Worm (Caenorhabditis elegans) whole organism, young adult: ENCODE data around the gene srbc-58.

Experiments
- B0035.1 ChIP-seq: sonication (generic microtip); optimal IDR thresholded peaks from 2 replicates; lab custom pipeline; 2016; ENCODE audit warnings: missing genetic modification characterization, mild to moderate bottlenecking, missing compliant biosample characterization, missing genotype, missing genetic modification reagents
- B0336.3 ChIP-seq: fragments of 200-800 bp; sonication (Bioruptor generic); IDR thresholded peaks from 2 replicates; pipeline ENCODE4 v1.3.6; 2022; ENCODE audit warnings: missing genetic modification characterization, missing compliant biosample characterization
- C17E4.6 ChIP-seq: fragments of 200-800 bp; sonication (Bioruptor generic); IDR thresholded peaks from 2 replicates; pipeline ENCODE4 v1.3.6; 2022; ENCODE audit warnings: missing genetic modification reagents, missing genetic modification characterization, missing compliant biosample characterization
- F33H1.4 ChIP-seq: fragments of 200-800 bp; sonication (Bioruptor generic); IDR thresholded peaks from 2 replicates; pipeline ENCODE4 v1.3.6; 2022; ENCODE audit warnings: missing genetic modification reagents, missing genetic modification characterization, missing compliant biosample characterization
- F57A8.1 ChIP-seq: fragments of 200-800 bp; sonication (Bioruptor generic); optimal IDR thresholded peaks from 2 replicates; lab custom pipeline; 2018; ENCODE audit warnings: mild to moderate bottlenecking, missing genetic modification characterization, moderate library complexity, missing compliant biosample characterization
- T26A5.8 ChIP-seq: sonication (generic microtip); optimal IDR thresholded peaks from 2 replicates; lab custom pipeline; 2016; ENCODE audit warnings: missing genetic modification characterization, missing compliant biosample characterization
- Y53G8AR.9 ChIP-seq: fragments of 200-800 bp; sonication (Bioruptor generic); conservative IDR thresholded peaks from 2 replicates; pipeline ENCODE4 v1.3.6; 2022; ENCODE audit warnings: missing genetic modification reagents, missing genetic modification characterization, missing compliant biosample characterization
- Y56A3A.18 ChIP-seq: fragments of 200-800 bp; sonication (Bioruptor generic); IDR thresholded peaks from 2 replicates; pipeline ENCODE4 v1.3.6; 2022; ENCODE audit warnings: missing genetic modification reagents, missing genetic modification characterization, missing compliant biosample characterization
- Y95B8A.8 ChIP-seq: fragments of 200-800 bp; sonication (Bioruptor generic); IDR thresholded peaks from 2 replicates; pipeline ENCODE4 v1.3.6; 2022; ENCODE audit warnings: missing genetic modification reagents, missing genetic modification characterization, missing compliant biosample characterization
- athp-1 ChIP-seq: sonication (generic microtip); optimal IDR thresholded peaks from 2 replicates; lab custom pipeline; 2017; ENCODE audit warnings: mild to moderate bottlenecking, missing genetic modification characterization, missing compliant biosample characterization
- attf-3 ChIP-seq: fragments of 200-800 bp; sonication (Bioruptor generic); conservative IDR thresholded peaks from 2 replicates; pipeline ENCODE4 v1.3.6; 2022; ENCODE audit warnings: missing genetic modification reagents, missing genetic modification characterization, missing compliant biosample characterization
- cebp-1 ChIP-seq, 2 experiments: fragments of 200-800 bp in 1 of 2; sonication (Bioruptor generic) in 1 of 2; sonication (generic microtip) in 1 of 2; IDR thresholded peaks in 1 of 2; optimal IDR thresholded peaks in 1 of 2; 2 replicates each; pipeline versions ENCODE4 v1.3.6 to Lab custom; 2017 to 2022; ENCODE audit warnings: missing compliant biosample characterization in 2 of 2, missing genetic modification characterization in 2 of 2, mild to moderate bottlenecking in 1 of 2, missing genetic modification reagents in 1 of 2, moderate library complexity in 1 of 2
- cebp-2 ChIP-seq: fragments of 200-800 bp; sonication (Bioruptor generic); IDR thresholded peaks from 2 replicates; pipeline ENCODE4 v1.3.6; 2022; ENCODE audit warnings: missing genetic modification characterization, missing compliant biosample characterization
- ceh-100 ChIP-seq: fragments of 200-800 bp; sonication (Bioruptor generic); IDR thresholded peaks from 2 replicates; pipeline ENCODE4 v1.3.6; 2022; ENCODE audit warnings: missing genetic modification reagents, missing genetic modification characterization, missing compliant biosample characterization
- ceh-58 ChIP-seq: fragments of 200-800 bp; sonication (Bioruptor generic); IDR thresholded peaks from 2 replicates; pipeline ENCODE4 v1.3.6; 2022; ENCODE audit warnings: missing genetic modification characterization, missing compliant biosample characterization
- ceh-79 ChIP-seq: sonication (generic microtip); optimal IDR thresholded peaks from 2 replicates; lab custom pipeline; 2017; ENCODE audit warnings: mild to moderate bottlenecking, missing genetic modification characterization, missing compliant biosample characterization
- die-1 ChIP-seq: sonication (generic microtip); optimal IDR thresholded peaks from 2 replicates; lab custom pipeline; 2016; ENCODE audit warnings: missing genotype, mild to moderate bottlenecking, missing genetic modification characterization, missing compliant biosample characterization
- dox-1 ChIP-seq: fragments of 200-800 bp; sonication (Bioruptor generic); IDR thresholded peaks from 2 replicates; pipeline ENCODE4 v1.3.6; 2022; ENCODE audit warnings: missing genetic modification reagents, missing genetic modification characterization, missing compliant biosample characterization
- egl-44 ChIP-seq: fragments of 200-800 bp; sonication (Bioruptor generic); IDR thresholded peaks from 2 replicates; pipeline ENCODE4 v1.3.6; 2022; ENCODE audit warnings: missing genetic modification reagents, missing genetic modification characterization, missing compliant biosample characterization
- egrh-3 ChIP-seq: fragments of 200-800 bp; sonication (Bioruptor generic); IDR thresholded peaks from 2 replicates; pipeline ENCODE4 v1.3.6; 2022; ENCODE audit warnings: missing genetic modification reagents, missing genetic modification characterization, missing compliant biosample characterization
- hlh-12 ChIP-seq: sonication (generic microtip); optimal IDR thresholded peaks from 2 replicates; lab custom pipeline; 2016; ENCODE audit warnings: missing genetic modification characterization, missing compliant biosample characterization
- hmg-1.2 ChIP-seq: fragments of 200-800 bp; sonication (Bioruptor generic); IDR thresholded peaks from 2 replicates; pipeline ENCODE4 v1.3.6; 2022; ENCODE audit warnings: missing genetic modification reagents, missing genetic modification characterization, missing compliant biosample characterization
- hrde-1 ChIP-seq: sonication (generic microtip); optimal IDR thresholded peaks from 2 replicates; lab custom pipeline; 2016; ENCODE audit warnings: missing genetic modification characterization, mild to moderate bottlenecking, missing compliant biosample characterization, moderate library complexity, missing genotype, missing genetic modification reagents, borderline replicate concordance
- hsf-1 ChIP-seq: fragments of 200-800 bp; sonication (Bioruptor generic); IDR thresholded peaks from 2 replicates; pipeline ENCODE4 v1.3.6; 2022; ENCODE audit warnings: missing genetic modification reagents, missing genetic modification characterization, missing compliant biosample characterization
- lag-1 ChIP-seq: fragments of 200-800 bp; sonication (Bioruptor generic); IDR thresholded peaks from 2 replicates; pipeline ENCODE4 v1.3.6; 2022; ENCODE audit warnings: missing genetic modification reagents, missing genetic modification characterization, missing compliant biosample characterization
- let-526 ChIP-seq: fragments of 200-800 bp; sonication (Bioruptor generic); IDR thresholded peaks from 2 replicates; pipeline ENCODE4 v1.3.6; 2022; ENCODE audit warnings: missing genetic modification reagents, missing genetic modification characterization, missing compliant biosample characterization
- madf-10 ChIP-seq: sonication (generic microtip); optimal IDR thresholded peaks from 2 replicates; lab custom pipeline; 2016; ENCODE audit warnings: mild to moderate bottlenecking, missing genetic modification characterization, missing compliant biosample characterization
- madf-3 ChIP-seq: fragments of 200-800 bp; sonication (Bioruptor generic); IDR thresholded peaks from 2 replicates; pipeline ENCODE4 v1.3.6; 2022; ENCODE audit warnings: missing genetic modification reagents, missing genetic modification characterization, missing compliant biosample characterization
- mel-28 ChIP-seq: sonication (generic microtip); optimal IDR thresholded peaks from 2 replicates; lab custom pipeline; 2016; ENCODE audit warnings: borderline replicate concordance, mild to moderate bottlenecking, missing genetic modification characterization, missing compliant biosample characterization
- mxl-1 ChIP-seq: sonication (generic microtip); optimal IDR thresholded peaks from 2 replicates; lab custom pipeline; 2016; ENCODE audit warnings: missing genetic modification characterization, missing compliant biosample characterization
- nfya-1 ChIP-seq: sonication (generic microtip); optimal IDR thresholded peaks from 2 replicates; lab custom pipeline; 2017; ENCODE audit warnings: antibody characterized with exemption, missing compliant biosample characterization, missing genetic modification characterization, borderline replicate concordance; ENCODE audit not compliant: insufficient read depth
- nfyb-1 ChIP-seq: fragments of 200-800 bp; sonication (Bioruptor generic); IDR thresholded peaks from 2 replicates; pipeline ENCODE4 v1.3.6; 2022; ENCODE audit warnings: missing genetic modification reagents, missing genetic modification characterization, missing compliant biosample characterization
- nhr-80 ChIP-seq: sonication (generic microtip); optimal IDR thresholded peaks from 2 replicates; lab custom pipeline; 2016; ENCODE audit warnings: missing genetic modification characterization, missing compliant biosample characterization
- pbrm-1 ChIP-seq: fragments of 200-800 bp; sonication (Bioruptor generic); IDR thresholded peaks from 2 replicates; pipeline ENCODE4 v1.3.6; 2022; ENCODE audit warnings: missing genetic modification reagents, missing genetic modification characterization, missing compliant biosample characterization
- pha-4 ChIP-seq: fragments of 150-350 bp; sonication (generic microtip); optimal IDR thresholded peaks from 2 replicates; lab custom pipeline; 2014; ENCODE audit warnings: missing biosample characterization, missing genetic modification reagents, missing genetic modification characterization
- repo-1 ChIP-seq: sonication (generic microtip); optimal IDR thresholded peaks from 2 replicates; lab custom pipeline; 2017; ENCODE audit warnings: mild to moderate bottlenecking, missing genetic modification characterization, missing compliant biosample characterization
- sea-2 ChIP-seq: fragments of 200-800 bp; sonication (Bioruptor generic); IDR thresholded peaks from 2 replicates; pipeline ENCODE4 v1.3.6; 2022; ENCODE audit warnings: missing genetic modification characterization, missing compliant biosample characterization
- sptf-2 ChIP-seq: fragments of 200-800 bp; sonication (Bioruptor generic); optimal IDR thresholded peaks from 2 replicates; lab custom pipeline; 2018; ENCODE audit warnings: mild to moderate bottlenecking, missing genetic modification characterization, missing compliant biosample characterization
- tbp1 ChIP-seq: fragments of 200-800 bp; sonication (Bioruptor generic); optimal IDR thresholded peaks from 2 replicates; lab custom pipeline; 2018; ENCODE audit warnings: mild to moderate bottlenecking, missing genetic modification characterization, missing compliant biosample characterization
- ztf-18 ChIP-seq: sonication (generic microtip); optimal IDR thresholded peaks from 2 replicates; lab custom pipeline; 2016; ENCODE audit warnings: missing genotype, mild to moderate bottlenecking, missing genetic modification characterization, missing compliant biosample characterization
- ztf-25 ChIP-seq: fragments of 200-800 bp; sonication (Bioruptor generic); IDR thresholded peaks from 2 replicates; pipeline ENCODE4 v1.3.6; 2022; ENCODE audit warnings: missing genetic modification reagents, missing genetic modification characterization, missing compliant biosample characterization
- ztf-26 ChIP-seq: sonication (generic microtip); optimal IDR thresholded peaks from 2 replicates; lab custom pipeline; 2017; ENCODE audit warnings: missing genetic modification characterization, missing compliant biosample characterization
- ztf-28 ChIP-seq: fragments of 200-800 bp; sonication (Bioruptor generic); IDR thresholded peaks from 2 replicates; pipeline ENCODE4 v1.3.6; 2022; ENCODE audit warnings: missing genetic modification reagents, missing genetic modification characterization, missing compliant biosample characterization

srbc-58 gene

DNA sequence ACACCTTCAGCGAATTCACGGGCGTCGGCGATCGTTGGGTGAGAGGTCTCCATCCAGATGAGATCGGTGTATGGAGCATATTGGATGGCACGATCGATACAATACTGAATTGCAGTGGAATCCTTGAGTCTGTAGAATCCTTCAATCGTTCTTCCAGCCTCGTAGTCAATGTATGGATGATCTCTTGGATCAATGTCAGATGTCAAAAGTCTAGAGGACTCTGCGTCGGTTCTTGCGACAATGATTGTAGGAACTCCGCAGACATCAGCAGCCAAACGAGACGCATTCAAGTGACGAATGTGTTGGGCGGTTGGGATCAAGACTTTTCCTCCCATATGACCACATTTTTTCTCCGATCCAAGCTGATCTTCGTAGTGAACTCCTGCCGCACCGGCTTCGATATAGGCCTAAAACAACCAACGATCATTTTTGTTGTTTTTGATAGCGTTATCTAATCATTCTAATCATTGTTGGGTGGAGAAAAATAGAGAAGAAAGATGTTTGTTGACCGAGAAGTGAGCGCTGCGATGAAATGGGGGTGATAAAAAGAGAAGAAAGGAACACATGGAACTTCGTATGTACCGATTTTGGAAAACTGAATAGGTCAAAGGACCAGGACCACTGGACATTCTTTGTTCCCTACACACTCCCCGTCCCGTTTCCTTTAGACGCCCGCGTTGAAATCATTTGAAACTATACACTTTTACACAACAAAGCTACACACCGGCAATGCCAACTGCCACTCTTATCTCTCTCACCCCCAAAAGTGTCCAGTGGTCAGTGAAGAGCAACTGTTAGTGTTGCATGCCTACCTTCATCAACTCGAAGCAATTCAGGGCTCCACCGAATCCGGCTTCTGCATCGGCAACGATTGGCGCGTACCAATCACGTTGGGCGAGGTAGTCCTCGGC, 48.0 kb upstream of the srbc-58 start (continued):
- TF ChIP-seq T26A5.8 (tag; lab: Kevin White, UChicago) (no peak), nfya-1 (tag; lab: Kevin White, UChicago) (no peak), let-526 (GFP tag; lab: Robert Waterston, UW) (no peak), sptf-2 (GFP tag; lab: Kevin White, UChicago) (no peak), ztf-25 (GFP tag; lab: Robert Waterston, UW) (no peak), ceh-100 (GFP tag; lab: Robert Waterston, UW) (no peak), ztf-26 (tag; lab: Kevin White, UChicago) (no peak), F33H1.4 (GFP tag; lab: Robert Waterston, UW) (no peak), Y56A3A.18 (peak; percentile 41; the same call in 1 of the 2 replicates), egrh-3 (GFP tag; lab: Robert Waterston, UW) (no peak), hsf-1 (no peak), hrde-1 (tag; lab: Kevin White, UChicago) (no peak), cebp-2 (GFP tag; lab: Robert Waterston, UW) (no peak), Y53G8AR.9 (GFP tag; lab: Robert Waterston, UW) (peak; percentile 35; the same call in 1 of the 2 replicates), repo-1 (tag; lab: Kevin White, UChicago) (no peak), mxl-1 (no peak), attf-3 (GFP tag; lab: Robert Waterston, UW) (no peak; the same call in 1 of the 2 replicates), ztf-18 (tag; lab: Kevin White, UChicago) (no peak), dox-1 (GFP tag; lab: Robert Waterston, UW) (no peak), cebp-1 (GFP tag; IDR thresholded peaks at IDR 0.05; lab: Robert Waterston, UW) (no peak; the same call in 1 of the 2 replicates), cebp-1 (tag; optimal IDR thresholded peaks at IDR 0.05; lab: Kevin White, UChicago) (no peak), ztf-28 (GFP tag; lab: Robert Waterston, UW) (0 out of 2 replicates have a peak, but pooled peaks have one; percentile 10), F57A8.1 (GFP tag; lab: Kevin White, UChicago) (no peak), hlh-12 (tag; lab: Kevin White, UChicago) (no peak), pbrm-1 (no peak), lag-1 (GFP tag; lab: Robert Waterston, UW) (no peak), sea-2 (GFP tag; lab: Robert Waterston, UW) (no peak)

DNA sequence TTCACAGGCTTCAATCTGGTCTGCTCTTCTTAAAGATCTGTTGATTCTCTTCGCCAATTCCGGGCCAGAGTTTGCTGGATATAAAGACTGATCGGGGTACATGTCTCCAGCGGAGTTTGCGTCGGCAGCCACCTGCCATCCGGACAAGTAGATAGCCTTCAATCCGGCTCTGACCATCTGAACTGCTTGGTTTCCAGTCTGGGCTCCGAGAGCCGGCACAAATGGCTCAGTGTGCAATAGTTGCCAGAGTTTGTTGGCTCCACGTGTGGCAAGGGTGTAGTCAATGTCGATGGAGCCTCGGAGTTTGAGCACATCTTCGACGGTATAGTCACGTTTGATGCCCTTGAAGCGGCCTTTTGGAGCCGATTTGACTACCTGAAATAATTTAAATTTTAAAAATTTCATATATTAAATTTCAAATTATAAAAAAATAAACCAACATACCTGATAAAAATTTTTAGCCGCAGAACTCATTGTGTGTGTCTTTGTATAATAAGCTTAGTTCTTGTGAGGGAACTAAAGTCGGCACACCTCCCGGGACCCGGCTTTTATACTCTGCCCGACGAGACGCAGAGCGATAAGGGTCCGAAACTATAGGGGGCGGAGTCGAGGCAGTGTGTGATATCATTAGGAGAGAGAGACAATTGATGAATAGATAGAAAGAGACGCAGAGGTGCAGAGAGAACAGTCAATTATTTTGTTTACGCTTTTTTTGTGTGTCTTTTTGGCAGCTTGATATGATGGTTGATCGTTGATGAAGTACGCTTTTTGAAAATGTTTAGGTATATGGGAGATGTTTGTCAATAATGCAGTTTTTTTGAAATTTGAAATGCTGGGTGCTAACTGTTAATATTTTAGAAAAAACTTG, 47.1 kb upstream of the srbc-58 start, which contains the start of the genes icl-1 and srh-2:
Gene icl-1 (minus strand): TSS at position 521 of the 868 bp plus-strand sequence.
Gene srh-2 (plus strand): TSS at position 818 of the 868 bp plus-strand sequence.
- TF ChIP-seq ceh-79 (tag; lab: Kevin White, UChicago) (peak; percentile 76), pha-4 (tag; lab: Kevin White, UChicago) (peak; percentile 60), egl-44 (GFP tag; lab: Robert Waterston, UW) (no peak), C17E4.6 (GFP tag; lab: Robert Waterston, UW) (no peak), Y95B8A.8 (GFP tag; lab: Robert Waterston, UW) (peak; percentile 11; the same call in 1 of the 2 replicates), Y56A3A.18 (no peak; the same call in 1 of the 2 replicates), die-1 (tag; lab: Kevin White, UChicago) (no peak), nfyb-1 (GFP tag; lab: Robert Waterston, UW) (peak; percentile 68), mel-28 (no peak), athp-1 (tag; lab: Kevin White, UChicago) (peak; percentile 61), madf-3 (GFP tag; lab: Robert Waterston, UW) (peak; percentile 47; the same call in 1 of the 2 replicates), B0336.3 (GFP tag; lab: Robert Waterston, UW) (peak; percentile 74; the same call in 1 of the 2 replicates), hmg-1.2 (GFP tag; lab: Robert Waterston, UW) (peak; percentile 37; the same call in 1 of the 2 replicates), nhr-80 (tag; lab: Kevin White, UChicago) (peak; percentile 13), ztf-25 (GFP tag; lab: Robert Waterston, UW) (0 out of 2 replicates have a peak, but pooled peaks have one; percentile 46), nfya-1 (tag; lab: Kevin White, UChicago) (no peak), madf-10 (tag; lab: Kevin White, UChicago) (peak; percentile 43), sptf-2 (GFP tag; lab: Kevin White, UChicago) (peak; percentile 64), tbp1 (peak; percentile 10), B0035.1 (tag; lab: Kevin White, UChicago) (peak; percentile 39), ceh-58 (GFP tag; lab: Robert Waterston, UW) (no peak)
